In the genomic region with DNA sequence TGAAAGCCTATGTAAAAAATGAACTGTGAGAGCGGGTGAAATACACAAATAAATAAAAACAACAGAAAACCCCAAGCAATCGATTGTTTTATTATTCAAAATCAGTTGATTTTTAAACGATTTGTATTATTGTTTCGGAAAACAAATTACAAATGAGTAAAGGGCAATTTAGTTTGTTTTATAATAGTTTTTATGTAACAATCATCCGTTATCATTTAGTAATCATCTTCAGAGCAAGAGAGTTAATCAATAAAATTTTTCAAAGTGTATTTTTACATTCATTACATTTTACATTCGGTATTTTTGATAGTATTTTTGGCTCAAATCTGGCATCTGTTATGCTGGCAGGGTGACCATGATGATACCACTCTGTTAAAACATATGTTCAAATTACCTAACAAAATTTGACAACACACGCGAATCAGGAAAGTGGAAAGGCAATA, we compare ENCODE assay signal across 5 fruit fly cellular contexts.
TF ChIP-seq lines count a peak whose summit lies in the region.

A gene (plus strand): TSS at position 384 of the 443 bp plus-strand sequence.
A gene (plus strand): TSS at position 384 of the 443 bp plus-strand sequence.

- peak; percentile 59 for TF ChIP-seq CTCF in whole organism, embryonic (GFP tag; optimal IDR thresholded peaks at IDR 0.05; lab: Kevin White, UChicago)

TF ChIP-seq in whole organism, adult, 20 proteins besides CTCF, POLR2A, EP300 and RAD21:
- TF ChIP-seq CG7045 (GFP tag; optimal IDR thresholded peaks at IDR 0.05; lab: Kevin White, UChicago), result no peak
- TF ChIP-seq CG14711 (tag; optimal IDR thresholded peaks at IDR 0.05; lab: Kevin White, UChicago), result peak; percentile 38
- peak; percentile 15 for TF ChIP-seq toe (GFP tag; optimal IDR thresholded peaks at IDR 0.05; lab: Kevin White, UChicago)
- TF ChIP-seq kay (GFP tag; lab: Kevin White, UChicago; ENCODE audit: borderline replicate concordance), result no peak
- no peak for TF ChIP-seq bab1 (GFP tag; optimal IDR thresholded peaks at IDR 0.05; lab: Kevin White, UChicago)

TF ChIP-seq in whole organism, embryonic, 481 proteins besides CTCF, POLR2A, EP300 and RAD21 (continues in another document):
- TF ChIP-seq Adf1 (GFP tag; IDR thresholded peaks at IDR 0.05; lab: Robert Waterston, UW) (no peak), CG5245 (GFP tag; optimal IDR thresholded peaks at IDR 0.05; lab: Kevin White, UChicago) (peak; percentile 53), nau (GFP tag; optimal IDR thresholded peaks at IDR 0.05; lab: Kevin White, UChicago) (peak; percentile 35), sens (GFP tag; lab: Kevin White, UChicago) (peak; percentile 94), dati (GFP tag; IDR thresholded peaks at IDR 0.05; lab: Robert Waterston, UW) (no peak), bowl (GFP tag; IDR thresholded peaks at IDR 0.05; lab: Robert Waterston, UW) (no peak), sima (GFP tag; optimal IDR thresholded peaks at IDR 0.05; lab: Kevin White, UChicago) (no peak), onecut (GFP tag; IDR thresholded peaks at IDR 0.05; lab: Robert Waterston, UW) (peak; percentile 39; the same call in 1 of the 2 replicates), CG9797 (GFP tag; optimal IDR thresholded peaks at IDR 0.05; lab: Kevin White, UChicago) (no peak), nmo (GFP tag; optimal IDR thresholded peaks at IDR 0.05; lab: Kevin White, UChicago) (peak; percentile 33), CG10543 (GFP tag; optimal IDR thresholded peaks at IDR 0.05; lab: Kevin White, UChicago) (no peak), mld (GFP tag; IDR thresholded peaks at IDR 0.05; lab: Robert Waterston, UW; ENCODE audit: partially characterized antibody) (no peak), pita (GFP tag; optimal IDR thresholded peaks at IDR 0.05; lab: Kevin White, UChicago) (no peak), CG11504 (tag; optimal IDR thresholded peaks at IDR 0.05; lab: Kevin White, UChicago) (peak; percentile 86), dm (GFP tag; optimal IDR thresholded peaks at IDR 0.05; lab: Kevin White, UChicago) (peak; percentile 4), ro (GFP tag; IDR thresholded peaks at IDR 0.05; lab: Robert Waterston, UW) (no peak), CG10366 (GFP tag; IDR thresholded peaks at IDR 0.05; lab: Robert Waterston, UW) (no peak), CG11696 (GFP tag; IDR thresholded peaks at IDR 0.05; lab: Robert Waterston, UW) (no peak), CG30020 (tag; optimal IDR thresholded peaks at IDR 0.05; lab: Kevin White, UChicago) (no peak), fu2 (GFP tag; optimal IDR thresholded peaks at IDR 0.05; lab: Kevin White, UChicago) (no peak), CG12071 (GFP tag; optimal IDR thresholded peaks at IDR 0.05; lab: Kevin White, UChicago) (peak; percentile 36)

TF ChIP-seq in whole organism, prepupa, 60 proteins besides CTCF, POLR2A, EP300 and RAD21 (continues in another document):
- TF ChIP-seq CG10631 (GFP tag; optimal IDR thresholded peaks at IDR 0.05; lab: Kevin White, UChicago), result peak; percentile 67
- no peak for TF ChIP-seq CG6854 (GFP tag; optimal IDR thresholded peaks at IDR 0.05; lab: Kevin White, UChicago)
- no peak for TF ChIP-seq svp (GFP tag; lab: Kevin White, UChicago)
- no peak for TF ChIP-seq salr (GFP tag; optimal IDR thresholded peaks at IDR 0.05; lab: Kevin White, UChicago)
- peak; percentile 57 for TF ChIP-seq CG6808 (GFP tag; optimal IDR thresholded peaks at IDR 0.05; lab: Kevin White, UChicago)
- peak; percentile 34 for TF ChIP-seq Smox (GFP tag; optimal IDR thresholded peaks at IDR 0.05; lab: Kevin White, UChicago)
- peak; percentile 18 for TF ChIP-seq CG6276 (GFP tag; optimal IDR thresholded peaks at IDR 0.05; lab: Kevin White, UChicago)
- no peak for TF ChIP-seq Ets96B (tag; optimal IDR thresholded peaks at IDR 0.05; lab: Kevin White, UChicago)
- TF ChIP-seq CG32006 (GFP tag; optimal IDR thresholded peaks at IDR 0.05; lab: Kevin White, UChicago), result peak; percentile 16
- peak; percentile 66 for TF ChIP-seq CG10669 (GFP tag; optimal IDR thresholded peaks at IDR 0.05; lab: Kevin White, UChicago)
- TF ChIP-seq Eip93F (GFP tag; optimal IDR thresholded peaks at IDR 0.05; lab: Kevin White, UChicago), result no peak
- TF ChIP-seq net (GFP tag; optimal IDR thresholded peaks at IDR 0.05; lab: Kevin White, UChicago), result no peak
- TF ChIP-seq fkh (GFP tag; optimal IDR thresholded peaks at IDR 0.05; lab: Kevin White, UChicago), result no peak
- peak; percentile 60 for TF ChIP-seq esn (GFP tag; optimal IDR thresholded peaks at IDR 0.05; lab: Kevin White, UChicago)
- TF ChIP-seq CG11294 (GFP tag; IDR thresholded peaks at IDR 0.05; lab: Robert Waterston, UW), result peak; percentile 24; the same call in 1 of the 2 replicates
- TF ChIP-seq acj6 (GFP tag; optimal IDR thresholded peaks at IDR 0.05; lab: Kevin White, UChicago), result peak; percentile 8
- TF ChIP-seq fd59A (GFP tag; optimal IDR thresholded peaks at IDR 0.05; lab: Kevin White, UChicago), result no peak
- no peak for TF ChIP-seq ss (GFP tag; optimal IDR thresholded peaks at IDR 0.05; lab: Kevin White, UChicago)
- no peak for TF ChIP-seq Hr38 (GFP tag; optimal IDR thresholded peaks at IDR 0.05; lab: Kevin White, UChicago)
- TF ChIP-seq Met (GFP tag; optimal IDR thresholded peaks at IDR 0.05; lab: Kevin White, UChicago), result peak; percentile 46
- peak; percentile 68 for TF ChIP-seq cyc (GFP tag; optimal IDR thresholded peaks at IDR 0.05; lab: Kevin White, UChicago)

TF ChIP-seq in whole organism, pupa, 21 proteins besides CTCF, POLR2A, EP300 and RAD21:
- TF ChIP-seq CG8301 (tag; optimal IDR thresholded peaks at IDR 0.05; lab: Kevin White, UChicago), result peak; percentile 82
- TF ChIP-seq CG10348 (GFP tag; IDR thresholded peaks at IDR 0.05; lab: Robert Waterston, UW), result no peak
- no peak for TF ChIP-seq CG12605 (GFP tag; IDR thresholded peaks at IDR 0.05; lab: Robert Waterston, UW)
- no peak for TF ChIP-seq CG34367 (tag; optimal IDR thresholded peaks at IDR 0.05; lab: Kevin White, UChicago)
- 0 out of 2 replicates have a peak, but pooled peaks have one; percentile 38 for TF ChIP-seq Ets98B (GFP tag; IDR thresholded peaks at IDR 0.05; lab: Robert Waterston, UW)
- peak; percentile 58 for TF ChIP-seq Pif1A (GFP tag; optimal IDR thresholded peaks at IDR 0.05; lab: Kevin White, UChicago)
- peak; percentile 46; the same call in 1 of the 3 replicates for TF ChIP-seq CG4496 (GFP tag; IDR thresholded peaks at IDR 0.05; lab: Robert Waterston, UW)
- no peak for TF ChIP-seq EcR (GFP tag; optimal IDR thresholded peaks at IDR 0.05; lab: Kevin White, UChicago)
- no peak for TF ChIP-seq CG9948 (tag; optimal IDR thresholded peaks at IDR 0.05; lab: Kevin White, UChicago)
- peak; percentile 78 for TF ChIP-seq CG8159 (tag; optimal IDR thresholded peaks at IDR 0.05; lab: Kevin White, UChicago)
- peak; percentile 32; the same call in 1 of the 2 replicates for TF ChIP-seq rn (GFP tag; IDR thresholded peaks at IDR 0.05; lab: Robert Waterston, UW)
- TF ChIP-seq CG15710 (tag; optimal IDR thresholded peaks at IDR 0.05; lab: Kevin White, UChicago), result no peak
- TF ChIP-seq CG32121 (GFP tag; IDR thresholded peaks at IDR 0.05; lab: Robert Waterston, UW), result peak; percentile 80
- no peak for TF ChIP-seq CG13204 (GFP tag; optimal IDR thresholded peaks at IDR 0.05; lab: Kevin White, UChicago)
- TF ChIP-seq CG14655 (GFP tag; optimal IDR thresholded peaks at IDR 0.05; lab: Kevin White, UChicago), result peak; percentile 83
- TF ChIP-seq fd96Ca (GFP tag; IDR thresholded peaks at IDR 0.05; lab: Robert Waterston, UW), result no peak
- TF ChIP-seq gl (tag; optimal IDR thresholded peaks at IDR 0.05; lab: Kevin White, UChicago), result peak; percentile 30
- TF ChIP-seq Snoo (tag; optimal IDR thresholded peaks at IDR 0.05; lab: Kevin White, UChicago), result no peak
- TF ChIP-seq Pif1B (GFP tag; optimal IDR thresholded peaks at IDR 0.05; lab: Kevin White, UChicago), result peak; percentile 42
- peak; percentile 76 for TF ChIP-seq CG17806 (tag; optimal IDR thresholded peaks at IDR 0.05; lab: Kevin White, UChicago)
- peak; percentile 52 for TF ChIP-seq D1 (tag; optimal IDR thresholded peaks at IDR 0.05; lab: Kevin White, UChicago)

TF ChIP-seq in whole organism, wandering third instar larva, 38 proteins besides CTCF, POLR2A, EP300 and RAD21:
- TF ChIP-seq rgr (GFP tag; optimal IDR thresholded peaks at IDR 0.05; lab: Kevin White, UChicago) (peak; percentile 31), sage (GFP tag; optimal IDR thresholded peaks at IDR 0.05; lab: Kevin White, UChicago) (peak; percentile 25), HLH106 (tag; optimal IDR thresholded peaks at IDR 0.05; lab: Kevin White, UChicago) (peak; percentile 13), usp (GFP tag; optimal IDR thresholded peaks at IDR 0.05; lab: Kevin White, UChicago) (no peak), Dif (GFP tag; optimal IDR thresholded peaks at IDR 0.05; lab: Kevin White, UChicago; ENCODE audit: partially characterized antibody) (no peak), Hnf4 (GFP tag; optimal IDR thresholded peaks at IDR 0.05; lab: Kevin White, UChicago) (peak; percentile 54), woc (GFP tag; optimal IDR thresholded peaks at IDR 0.05; lab: Kevin White, UChicago) (peak; percentile 49), foxo (GFP tag; optimal IDR thresholded peaks at IDR 0.05; lab: Kevin White, UChicago) (peak in 1 of 2 experiments; percentile 67), Jra (GFP tag; optimal IDR thresholded peaks at IDR 0.05; lab: Kevin White, UChicago) (no peak), Dfd (GFP tag; optimal IDR thresholded peaks at IDR 0.05; lab: Kevin White, UChicago) (no peak), fru (GFP tag; optimal IDR thresholded peaks at IDR 0.05; lab: Kevin White, UChicago) (peak; percentile 58), ey (GFP tag; optimal IDR thresholded peaks at IDR 0.05; lab: Kevin White, UChicago) (no peak), psq (GFP tag; optimal IDR thresholded peaks at IDR 0.05; lab: Kevin White, UChicago) (peak; percentile 11)
